Fruit fly (Drosophila melanogaster): Measurements from ENCODE around the gene CG12301.

dm6 chr3L:15588514-15589138 is 8.0 kb downstream of the CG12301 start, which contains the start of gene RhoGAP71E:
- TF ChIP-seq CG1621 (tag; optimal IDR thresholded peaks at IDR 0.05) (peak; percentile 8), CG32006 (GFP tag; optimal IDR thresholded peaks at IDR 0.05) (peak; percentile 3), Met (GFP tag; optimal IDR thresholded peaks at IDR 0.05) (no peak), CG8119 (GFP tag; IDR thresholded peaks at IDR 0.05) (peak; percentile 75), lz (GFP tag; optimal IDR thresholded peaks at IDR 0.05) (peak; percentile 15), Eip75B (GFP tag; optimal IDR thresholded peaks at IDR 0.05) (no peak), ss (GFP tag; optimal IDR thresholded peaks at IDR 0.05) (peak in 1 of 2 experiments; percentile 58), net (GFP tag; optimal IDR thresholded peaks at IDR 0.05) (no peak), fkh (GFP tag; optimal IDR thresholded peaks at IDR 0.05) (no peak), Smox (GFP tag; optimal IDR thresholded peaks at IDR 0.05) (no peak), Sox102F (GFP tag; optimal IDR thresholded peaks at IDR 0.05) (peak; percentile 22)

All from whole organism, prepupa.